Worm (Caenorhabditis elegans) whole organism, late embryonic: Measurements from ENCODE around the gene bus-18.

Experiments used
- C08G9.2 ChIP-seq: sonication (generic microtip); optimal IDR thresholded peaks from 2 replicates; lab custom pipeline; 2016; ENCODE audit warnings: mild to moderate bottlenecking, missing genetic modification characterization, moderate library complexity, missing compliant biosample characterization
- C38D4.7 ChIP-seq: fragments of 200-800 bp; sonication (Bioruptor generic); optimal IDR thresholded peaks from 2 replicates; lab custom pipeline; 2018; ENCODE audit warnings: mild to moderate bottlenecking, missing genetic modification characterization, moderate library complexity, missing compliant biosample characterization
- T23F11.4 ChIP-seq: fragments of 200-800 bp; sonication (Bioruptor generic); optimal IDR thresholded peaks from 2 replicates; lab custom pipeline; 2018; ENCODE audit warnings: mild to moderate bottlenecking, missing genetic modification characterization, missing compliant biosample characterization
- Y22D7AL.16 ChIP-seq: sonication (generic microtip); optimal IDR thresholded peaks from 2 replicates; lab custom pipeline; 2016; ENCODE audit warnings: missing genetic modification characterization, missing compliant biosample characterization
- ahr-1 ChIP-seq: sonication (generic microtip); optimal IDR thresholded peaks from 2 replicates; lab custom pipeline; 2016; ENCODE audit warnings: missing genetic modification characterization, missing compliant biosample characterization
- ceh-18 ChIP-seq: sonication (generic microtip); optimal IDR thresholded peaks from 2 replicates; lab custom pipeline; 2016; ENCODE audit warnings: missing genetic modification characterization, missing compliant biosample characterization
- ceh-22 ChIP-seq: sonication (generic microtip); optimal IDR thresholded peaks from 2 replicates; lab custom pipeline; 2017; ENCODE audit warnings: missing biosample characterization, missing genetic modification characterization
- ceh-24 ChIP-seq: sonication (generic microtip); optimal IDR thresholded peaks from 2 replicates; lab custom pipeline; 2016; ENCODE audit warnings: mild to moderate bottlenecking, missing genetic modification characterization, missing compliant biosample characterization
- ceh-30 ChIP-seq: fragments of 150-350 bp; optimal IDR thresholded peaks from 2 replicates; lab custom pipeline; 2014; ENCODE audit warnings: missing biosample characterization, missing genetic modification characterization
- ceh-31 ChIP-seq: sonication (generic microtip); optimal IDR thresholded peaks from 2 replicates; lab custom pipeline; 2016; ENCODE audit warnings: missing genetic modification characterization, missing compliant biosample characterization
- ceh-34 ChIP-seq: sonication (generic microtip); optimal IDR thresholded peaks from 2 replicates; lab custom pipeline; 2016; ENCODE audit warnings: mild to moderate bottlenecking, missing genetic modification characterization, missing compliant biosample characterization
- ceh-48 ChIP-seq: sonication (generic microtip); optimal IDR thresholded peaks from 2 replicates; lab custom pipeline; 2016; ENCODE audit warnings: missing genetic modification characterization, inconsistent platforms, missing compliant biosample characterization
- ceh-6 ChIP-seq: fragments of 200-800 bp; sonication (Bioruptor generic); optimal IDR thresholded peaks from 2 replicates; lab custom pipeline; 2018; ENCODE audit warnings: mild to moderate bottlenecking, missing genetic modification characterization, missing compliant biosample characterization
- che-1 ChIP-seq: sonication (generic microtip); optimal IDR thresholded peaks from 2 replicates; lab custom pipeline; 2016; ENCODE audit warnings: mild to moderate bottlenecking, missing genetic modification characterization, missing compliant biosample characterization
- dmd-4 ChIP-seq: sonication (generic microtip); optimal IDR thresholded peaks from 2 replicates; lab custom pipeline; 2016; ENCODE audit warnings: borderline replicate concordance, missing genetic modification characterization, missing compliant biosample characterization
- elt-4 ChIP-seq: sonication (generic microtip); optimal IDR thresholded peaks from 2 replicates; lab custom pipeline; 2016; ENCODE audit warnings: missing genetic modification characterization, missing compliant biosample characterization
- fkh-6 ChIP-seq: sonication (generic microtip); optimal IDR thresholded peaks from 2 replicates; lab custom pipeline; 2016; ENCODE audit warnings: missing genetic modification characterization, missing compliant biosample characterization
- hlh-13 ChIP-seq: fragments of 200-800 bp; sonication (Bioruptor generic); optimal IDR thresholded peaks from 2 replicates; lab custom pipeline; 2018; ENCODE audit warnings: mild to moderate bottlenecking, missing genetic modification characterization, missing compliant biosample characterization
- hlh-30 ChIP-seq: sonication (generic microtip); optimal IDR thresholded peaks from 2 replicates; lab custom pipeline; 2017; ENCODE audit warnings: antibody characterized with exemption, missing genetic modification characterization, missing compliant biosample characterization; ENCODE audit not compliant: insufficient read depth
- mec-3 ChIP-seq: sonication (generic microtip); optimal IDR thresholded peaks from 2 replicates; lab custom pipeline; 2016; ENCODE audit warnings: borderline replicate concordance, missing genetic modification characterization, missing compliant biosample characterization
- nfya-1 ChIP-seq: sonication (generic microtip); optimal IDR thresholded peaks from 2 replicates; lab custom pipeline; 2017; ENCODE audit warnings: missing genetic modification characterization, mild to moderate bottlenecking, missing compliant biosample characterization, antibody characterized with exemption, moderate library complexity
- npax-4 ChIP-seq: sonication (generic microtip); optimal IDR thresholded peaks from 2 replicates; lab custom pipeline; 2016; ENCODE audit warnings: missing genetic modification characterization, missing compliant biosample characterization
- pag-3 ChIP-seq: sonication (generic microtip); optimal IDR thresholded peaks from 2 replicates; lab custom pipeline; 2016; ENCODE audit warnings: missing compliant biosample characterization, missing genetic modification characterization, borderline replicate concordance
- pax-1 ChIP-seq: fragments of 150-350 bp; optimal IDR thresholded peaks from 2 replicates; lab custom pipeline; 2014; ENCODE audit warnings: missing biosample characterization, missing genetic modification characterization
- pros-1 ChIP-seq: fragments of 150-350 bp; optimal IDR thresholded peaks from 2 replicates; lab custom pipeline; 2014; ENCODE audit warnings: missing biosample characterization, missing genetic modification reagents, missing genetic modification characterization
- rnt-1 ChIP-seq: sonication (generic microtip); optimal IDR thresholded peaks from 2 replicates; lab custom pipeline; 2016; ENCODE audit warnings: missing genetic modification characterization, missing compliant biosample characterization
- sdc-2 ChIP-seq: sonication (generic microtip); optimal IDR thresholded peaks from 2 replicates; lab custom pipeline; 2016; ENCODE audit warnings: missing genotype, missing genetic modification characterization, missing compliant biosample characterization
- tbx-2 ChIP-seq: sonication (generic microtip); optimal IDR thresholded peaks from 2 replicates; lab custom pipeline; 2016; ENCODE audit warnings: missing genetic modification characterization, missing compliant biosample characterization
- ttx-3 ChIP-seq: sonication (generic microtip); optimal IDR thresholded peaks from 2 replicates; lab custom pipeline; 2016; ENCODE audit warnings: missing genetic modification reagents, missing genetic modification characterization, missing compliant biosample characterization
- unc-42 ChIP-seq: sonication (generic microtip); optimal IDR thresholded peaks from 2 replicates; lab custom pipeline; 2016; ENCODE audit warnings: missing genotype, missing genetic modification characterization, missing compliant biosample characterization
- zip-5 ChIP-seq: sonication (generic microtip); optimal IDR thresholded peaks from 2 replicates; lab custom pipeline; 2016; ENCODE audit warnings: missing genetic modification characterization, missing compliant biosample characterization

The bus-18 gene

DNA sequence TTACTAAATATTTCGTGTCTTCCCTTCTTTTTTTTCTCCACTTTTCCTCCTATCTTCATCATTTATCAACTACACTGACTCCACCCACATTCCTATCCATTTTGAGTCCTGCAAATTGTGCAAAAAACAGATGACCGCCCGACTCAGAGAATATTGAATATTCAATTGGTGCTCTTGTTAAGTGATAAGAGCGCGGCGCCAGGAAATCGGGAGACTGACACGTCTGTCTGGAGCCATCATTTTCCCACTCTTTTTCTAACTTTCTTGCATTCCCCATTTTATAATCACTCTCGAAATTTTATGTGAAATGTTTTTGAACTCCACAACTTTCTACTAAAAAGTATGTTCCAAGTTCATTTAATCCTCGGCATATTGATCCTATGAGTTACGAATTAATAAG, 17.7 kb upstream of the bus-18 start:
- TF ChIP-seq pag-3 (tag; lab: Kevin White, UChicago) (no peak), zip-5 (tag; lab: Kevin White, UChicago) (no peak), hlh-30 (tag; lab: Kevin White, UChicago) (no peak), dmd-4 (tag; lab: Kevin White, UChicago) (no peak), ceh-22 (no peak), npax-4 (tag; lab: Kevin White, UChicago) (no peak), nfya-1 (tag; lab: Kevin White, UChicago) (no peak), fkh-6 (no peak), che-1 (no peak), ceh-48 (tag; lab: Kevin White, UChicago) (no peak), elt-4 (tag; lab: Kevin White, UChicago) (no peak)

DNA sequence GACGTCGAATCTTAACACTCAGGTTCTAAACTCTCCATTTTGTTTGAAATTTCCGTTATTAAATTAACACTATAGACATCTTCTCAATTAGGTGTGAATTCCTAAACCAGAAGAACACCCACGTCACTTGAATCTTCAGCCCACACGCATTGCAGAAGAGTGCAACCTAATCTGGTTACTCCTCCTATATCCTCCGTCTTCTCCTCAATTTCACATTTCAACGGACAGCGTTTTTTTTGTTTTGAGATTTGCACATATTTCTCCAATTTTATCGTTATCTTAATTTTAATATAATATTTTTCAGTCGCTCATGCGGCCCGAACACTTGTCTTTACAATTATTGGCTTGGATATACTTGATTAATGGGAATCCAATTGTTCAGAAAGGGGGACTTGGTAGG, 16.2 kb upstream of the bus-18 start, which contains the start of gene smoc-1:
Gene smoc-1 (plus strand): TSS at position 301 of the 400 bp plus-strand sequence.
- no peak for TF ChIP-seq tbx-2 (tag; lab: Kevin White, UChicago)
- no peak for TF ChIP-seq ceh-31 (tag; lab: Kevin White, UChicago)
- TF ChIP-seq hlh-30 (tag; lab: Kevin White, UChicago), result no peak
- no peak for TF ChIP-seq fkh-6

DNA sequence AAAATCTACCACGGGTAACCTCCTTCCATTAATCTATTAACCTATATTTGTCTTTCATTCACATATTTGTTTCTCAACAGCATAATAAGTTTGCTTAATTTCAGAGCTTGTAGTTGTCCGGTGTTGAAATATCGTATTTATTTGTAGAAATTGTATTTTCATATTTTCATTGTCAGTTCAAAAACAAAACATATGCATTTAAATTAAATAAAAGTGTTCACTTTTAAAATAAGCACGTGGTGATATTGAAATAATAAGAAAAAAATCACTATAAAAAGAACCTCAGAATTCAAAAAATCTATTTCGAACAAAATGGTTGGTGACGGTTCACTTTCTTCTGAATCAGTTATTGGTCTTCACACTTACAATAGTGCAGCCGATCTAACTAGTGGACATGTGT, 14.9 kb upstream of the bus-18 start, which contains the start of gene T04F3.3:
Gene T04F3.3 (plus strand): TSS at position 301 of the 400 bp plus-strand sequence.
- TF ChIP-seq ahr-1 (tag; lab: Kevin White, UChicago) (no peak), T23F11.4 (GFP tag; lab: Kevin White, UChicago) (no peak), ceh-31 (tag; lab: Kevin White, UChicago) (no peak)

DNA sequence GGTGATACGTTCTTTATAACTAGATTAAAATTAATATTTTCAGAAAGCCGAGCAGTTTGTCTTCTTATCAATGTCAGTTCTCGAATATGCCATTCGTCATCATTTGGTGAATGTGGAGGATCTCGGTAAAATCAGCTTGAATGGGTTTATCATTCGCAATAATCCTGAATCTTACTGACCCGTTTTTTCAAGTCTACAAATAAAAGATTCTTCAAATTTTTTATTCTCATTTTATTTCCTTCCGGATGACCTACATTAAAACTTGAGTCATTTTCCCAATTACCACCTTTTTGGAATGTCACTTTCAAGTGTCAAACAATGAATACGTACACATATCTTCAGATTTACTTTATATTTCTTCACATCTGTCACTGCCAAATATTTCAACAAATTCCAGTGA, 13.1 kb upstream of the bus-18 start, which contains the start of gene T04F3.5:
Gene T04F3.5 (plus strand): TSS at position 301 of the 400 bp plus-strand sequence.
- no peak for TF ChIP-seq mec-3 (tag; lab: Kevin White, UChicago)
- no peak for TF ChIP-seq pag-3 (tag; lab: Kevin White, UChicago)
- TF ChIP-seq elt-4 (tag; lab: Kevin White, UChicago), result no peak
- TF ChIP-seq npax-4 (tag; lab: Kevin White, UChicago), result no peak
- no peak for TF ChIP-seq ceh-24 (tag; lab: Kevin White, UChicago)
- TF ChIP-seq, all 69 proteins: peak for 0

DNA sequence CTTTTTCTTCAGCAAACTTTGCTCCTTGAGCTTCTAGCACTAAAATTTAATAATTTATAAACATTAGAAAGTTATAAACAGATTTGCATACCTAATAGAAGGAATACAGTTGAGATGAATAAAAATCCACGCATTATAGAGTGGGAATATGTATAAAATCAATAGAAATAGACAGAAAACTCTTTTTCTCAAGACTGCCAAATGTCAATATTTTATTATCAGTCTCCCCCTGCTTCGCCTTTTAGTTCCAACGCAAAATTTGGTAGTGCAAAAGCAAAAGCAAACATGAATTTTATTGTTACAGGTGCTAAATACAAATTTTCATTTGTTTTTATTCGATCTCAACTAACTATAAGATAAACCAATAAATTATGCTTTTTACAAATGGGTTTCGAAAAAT, 10.7 kb upstream of the bus-18 start, which contains the start of gene T04F3.4:
Gene T04F3.4 (minus strand): TSS at position 187 of the 400 bp plus-strand sequence.
- TF ChIP-seq C38D4.7 (GFP tag; lab: Kevin White, UChicago), result no peak
- no peak for TF ChIP-seq pros-1 (tag; lab: Kevin White, UChicago)
- TF ChIP-seq sdc-2 (tag; lab: Kevin White, UChicago), result no peak
- TF ChIP-seq Y22D7AL.16 (tag; lab: Kevin White, UChicago), result no peak
- TF ChIP-seq rnt-1 (tag; lab: Kevin White, UChicago), result no peak
- no peak for TF ChIP-seq hlh-13 (GFP tag; lab: Kevin White, UChicago)
- no peak for TF ChIP-seq che-1
- no peak for TF ChIP-seq unc-42 (tag; lab: Kevin White, UChicago)
- TF ChIP-seq tbx-2 (tag; lab: Kevin White, UChicago), result no peak
- TF ChIP-seq ceh-24 (tag; lab: Kevin White, UChicago), result no peak
- TF ChIP-seq, all 69 proteins: peak for 0

DNA sequence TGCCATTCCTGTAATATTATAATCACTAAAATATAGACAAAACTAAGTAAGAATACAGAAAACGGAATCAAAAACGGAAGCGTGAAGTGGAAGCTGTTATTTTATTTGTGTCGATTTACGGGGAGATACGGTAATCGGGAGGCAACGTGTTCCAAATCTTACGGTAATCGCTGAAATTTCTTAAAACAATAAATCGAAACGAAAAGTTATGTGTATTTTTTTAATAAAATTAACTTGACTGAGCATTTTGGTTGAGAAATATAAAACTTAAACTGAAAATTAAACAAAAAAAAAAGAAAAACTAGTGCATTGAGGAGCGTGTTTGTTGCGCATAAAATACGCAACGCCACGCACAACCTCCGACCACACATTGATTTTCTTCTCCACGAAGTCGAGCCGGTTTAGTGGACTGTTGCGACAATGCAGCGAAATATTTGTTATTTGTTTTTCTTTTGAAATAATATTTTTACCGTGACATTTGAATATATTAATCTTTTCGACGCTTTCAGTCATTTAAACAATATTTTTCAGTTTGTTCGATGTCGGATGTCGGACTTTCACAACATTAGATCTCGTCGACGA, 9.1 kb upstream of the bus-18 start, which contains the start of the genes F55A11.1 and syx-5:
Gene F55A11.1 (minus strand): TSS at position 13 of the 582 bp plus-strand sequence.
Gene syx-5 (plus strand): TSS at position 532 of the 582 bp plus-strand sequence.
- TF ChIP-seq tbx-2 (tag; lab: Kevin White, UChicago), result peak; percentile 35
- peak; percentile 22 for TF ChIP-seq ceh-18 (tag; lab: Kevin White, UChicago)
- no peak for TF ChIP-seq ttx-3
- TF ChIP-seq unc-42 (tag; lab: Kevin White, UChicago), result peak; percentile 70
- no peak for TF ChIP-seq pros-1 (tag; lab: Kevin White, UChicago)
- TF ChIP-seq pax-1 (tag; lab: Kevin White, UChicago), result peak; percentile 35
- peak; percentile 44 for TF ChIP-seq ceh-34
- no peak for TF ChIP-seq C08G9.2 (tag; lab: Kevin White, UChicago)
- TF ChIP-seq fkh-6, result no peak
- TF ChIP-seq ceh-6 (GFP tag; lab: Kevin White, UChicago), result no peak
- TF ChIP-seq pag-3 (tag; lab: Kevin White, UChicago), result no peak
- TF ChIP-seq ceh-48 (tag; lab: Kevin White, UChicago), result peak; percentile 41
- peak; percentile 19 for TF ChIP-seq rnt-1 (tag; lab: Kevin White, UChicago)
- TF ChIP-seq ceh-30 (tag; lab: Kevin White, UChicago), result peak; percentile 74
- peak; percentile 81 for TF ChIP-seq nfya-1 (tag; lab: Kevin White, UChicago)
- peak; percentile 43 for TF ChIP-seq ceh-31 (tag; lab: Kevin White, UChicago)
